Worm (Caenorhabditis elegans): ENCODE results near the gene F09G8.5.

DNA sequence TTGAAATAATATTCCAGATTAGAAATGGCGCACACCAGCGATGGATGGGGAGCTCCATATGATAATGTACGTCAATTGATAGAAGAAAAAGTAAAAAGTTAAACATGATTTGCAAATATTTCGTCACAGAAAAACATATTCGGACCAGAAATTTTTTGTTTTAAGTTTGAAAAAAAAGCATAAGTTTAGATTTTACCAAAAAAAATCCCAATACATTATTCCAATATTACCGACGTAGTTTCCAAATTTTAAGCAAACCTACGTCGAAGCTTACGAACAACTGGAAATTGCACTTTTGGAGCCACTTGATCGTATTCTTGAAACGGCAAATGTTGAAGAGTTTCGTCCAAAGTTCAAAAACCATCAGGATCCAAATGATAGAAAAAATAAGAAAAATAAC is 22.1 kb upstream of the F09G8.5 start, which contains the start of gene henn-1:
- TF ChIP-seq nhr-76 (tag; optimal IDR thresholded peaks at IDR 0.05): no peak
- no peak for TF ChIP-seq blmp-1 (tag; optimal IDR thresholded peaks at IDR 0.05)
- TF ChIP-seq tbx-8 (GFP tag; optimal IDR thresholded peaks at IDR 0.05): no peak
- TF ChIP-seq ztf-11 (tag; optimal IDR thresholded peaks at IDR 0.05): no peak
- TF ChIP-seq nhr-237 (tag; optimal IDR thresholded peaks at IDR 0.05): no peak
- no peak for TF ChIP-seq mep-1 (tag; optimal IDR thresholded peaks at IDR 0.05)
- TF ChIP-seq elt-3 (tag; optimal IDR thresholded peaks at IDR 0.05): no peak
- TF ChIP-seq snpc-4 (tag; optimal IDR thresholded peaks at IDR 0.05): no peak
- no peak for TF ChIP-seq ceh-39 (tag; optimal IDR thresholded peaks at IDR 0.05)
- TF ChIP-seq unc-120 (tag; optimal IDR thresholded peaks at IDR 0.05; ENCODE audit: poor library complexity, severe bottlenecking): no peak
